Fruit fly (Drosophila melanogaster): ENCODE measurements around the gene CG12093.

The CG12093 gene

dm6 chr3L:2733208-2733607 lies 40.6 kb downstream of the CG12093 start (continued):
- peak; percentile 61 for TF ChIP-seq bab2 (GFP tag; optimal IDR thresholded peaks at IDR 0.05)
- peak; percentile 13 for TF ChIP-seq CG2116 (GFP tag; optimal IDR thresholded peaks at IDR 0.05)
- no peak for TF ChIP-seq CG8765 (GFP tag; IDR thresholded peaks at IDR 0.05)
- peak; percentile 73 for TF ChIP-seq CG2678 (tag; optimal IDR thresholded peaks at IDR 0.05)
- no peak for TF ChIP-seq CG12236 (GFP tag; optimal IDR thresholded peaks at IDR 0.05)
- peak; percentile 72 for TF ChIP-seq caup (GFP tag; optimal IDR thresholded peaks at IDR 0.05; ENCODE audit: severe bottlenecking)
- TF ChIP-seq Hr51 (GFP tag; optimal IDR thresholded peaks at IDR 0.05) = peak; percentile 55 to 76
- TF ChIP-seq CG4424 (GFP tag; optimal IDR thresholded peaks at IDR 0.05) = peak; percentile 44
- TF ChIP-seq Bdp1 (GFP tag; optimal IDR thresholded peaks at IDR 0.05) = peak; percentile 27
- peak; percentile 81 for TF ChIP-seq Hsf (GFP tag; optimal IDR thresholded peaks at IDR 0.05)
- no peak for TF ChIP-seq CG1529 (GFP tag; optimal IDR thresholded peaks at IDR 0.05)
- TF ChIP-seq croc (GFP tag; conservative IDR thresholded peaks at IDR 0.05) = no peak
- TF ChIP-seq lov (optimal IDR thresholded peaks at IDR 0.05) = no peak
- no peak for TF ChIP-seq lov (GFP tag; IDR thresholded peaks at IDR 0.05)
- peak; percentile 84 for TF ChIP-seq dysf (GFP tag; IDR thresholded peaks at IDR 0.05)
- peak; percentile 62 for TF ChIP-seq CG11085 (GFP tag; IDR thresholded peaks at IDR 0.05)
- peak; percentile 57; the same call in 1 of the 2 replicates for TF ChIP-seq HLH3B (GFP tag; IDR thresholded peaks at IDR 0.05)
- TF ChIP-seq kay (GFP tag; optimal IDR thresholded peaks at IDR 0.05) = no peak
- TF ChIP-seq CG2129 (GFP tag; IDR thresholded peaks at IDR 0.05; ENCODE audit: partially characterized antibody) = no peak
- TF ChIP-seq Chrac-16 (GFP tag; optimal IDR thresholded peaks at IDR 0.05) = peak; percentile 58
- peak; percentile 45 for TF ChIP-seq Adf1 (GFP tag; IDR thresholded peaks at IDR 0.05)
- TF ChIP-seq Ets65A (GFP tag) = peak; percentile 97
- TF ChIP-seq Elba2 (GFP tag; optimal IDR thresholded peaks at IDR 0.05) = no peak
- no peak for TF ChIP-seq kah (GFP tag; optimal IDR thresholded peaks at IDR 0.05)
- no peak for TF ChIP-seq da (GFP tag; optimal IDR thresholded peaks at IDR 0.05)
- TF ChIP-seq org-1 (GFP tag; optimal IDR thresholded peaks at IDR 0.05) = peak; percentile 31
- peak; percentile 71 for TF ChIP-seq CG17328 (GFP tag; IDR thresholded peaks at IDR 0.05)
- TF ChIP-seq CG4617 (GFP tag; optimal IDR thresholded peaks at IDR 0.05; ENCODE audit: borderline replicate concordance) = peak; percentile 14
- peak; percentile 13 for TF ChIP-seq CG8359 (GFP tag; optimal IDR thresholded peaks at IDR 0.05; ENCODE audit: borderline replicate concordance)
- TF ChIP-seq unc-4 (GFP tag; IDR thresholded peaks at IDR 0.05; ENCODE audit: partially characterized antibody) = no peak
- peak; percentile 82 for TF ChIP-seq lab (GFP tag; optimal IDR thresholded peaks at IDR 0.05)
- TF ChIP-seq schlank (tag; optimal IDR thresholded peaks at IDR 0.05) = peak; percentile 55
- TF ChIP-seq CG5180 (GFP tag; optimal IDR thresholded peaks at IDR 0.05) = no peak
- 0 out of 2 replicates have a peak, but pooled peaks have one; percentile 13 for TF ChIP-seq CG10959 (GFP tag; IDR thresholded peaks at IDR 0.05)
- no peak for TF ChIP-seq CG8478 (optimal IDR thresholded peaks at IDR 0.05)

dm6 chr3L:2730911-2731310 lies 42.9 kb downstream of the CG12093 start:
- TF ChIP-seq slbo (GFP tag; IDR thresholded peaks at IDR 0.05) (0 out of 2 replicates have a peak, but pooled peaks have one; percentile 13), gem (tag; optimal IDR thresholded peaks at IDR 0.05) (no peak), Drgx (GFP tag; IDR thresholded peaks at IDR 0.05) (peak; percentile 62; the same call in 1 of the 2 replicates), Max (GFP tag; optimal IDR thresholded peaks at IDR 0.05) (no peak), CG2889 (GFP tag; IDR thresholded peaks at IDR 0.05) (0 out of 3 replicates have a peak, but pooled peaks have one; percentile 35), otp (GFP tag; IDR thresholded peaks at IDR 0.05) (no peak), Doc2 (GFP tag; IDR thresholded peaks at IDR 0.05) (no peak), CG11723 (GFP tag; optimal IDR thresholded peaks at IDR 0.05) (no peak), CG11504 (tag; optimal IDR thresholded peaks at IDR 0.05) (peak; percentile 2), CG6689 (GFP tag; IDR thresholded peaks at IDR 0.05) (peak; percentile 19; the same call in 1 of the 2 replicates), row (GFP tag; IDR thresholded peaks at IDR 0.05) (0 out of 3 replicates have a peak, but pooled peaks have one; percentile 11), Hr51 (GFP tag; optimal IDR thresholded peaks at IDR 0.05) (peak in 1 of 2 experiments; percentile 8), CG3838 (GFP tag; optimal IDR thresholded peaks at IDR 0.05) (no peak), CG9817 (tag; optimal IDR thresholded peaks at IDR 0.05) (no peak), Mrtf (GFP tag; IDR thresholded peaks at IDR 0.05) (0 out of 3 replicates have a peak, but pooled peaks have one; percentile 17)
